Worm (Caenorhabditis elegans) whole organism, L2 larva: ENCODE measurements around the gene C50B8.5.

Experiments used
- C34F6.9 ChIP-seq: fragments of 150-350 bp; optimal IDR thresholded peaks from 2 replicates; lab custom pipeline; 2014; ENCODE audit warnings: missing biosample characterization, missing genetic modification characterization
- F13H6.1 ChIP-seq: sonication (generic microtip); optimal IDR thresholded peaks from 2 replicates; lab custom pipeline; 2016; ENCODE audit warnings: missing genetic modification characterization, missing compliant biosample characterization
- R02D3.7 ChIP-seq: fragments of 150-350 bp; optimal IDR thresholded peaks from 2 replicates; lab custom pipeline; 2014; ENCODE audit warnings: missing biosample characterization, missing genetic modification characterization
- Y55F3AM.14 ChIP-seq: fragments of 200-800 bp; sonication (Bioruptor generic); optimal IDR thresholded peaks from 2 replicates; lab custom pipeline; 2018; ENCODE audit warnings: mild to moderate bottlenecking, missing genetic modification characterization, missing compliant biosample characterization
- ZK546.5 ChIP-seq: sonication (generic microtip); optimal IDR thresholded peaks from 2 replicates; lab custom pipeline; 2017; ENCODE audit warnings: missing biosample characterization, missing genetic modification characterization
- alr-1 ChIP-seq: fragments of 150-350 bp; optimal IDR thresholded peaks from 2 replicates; lab custom pipeline; 2014; ENCODE audit warnings: missing biosample characterization, missing genetic modification characterization
- ama-1 ChIP-seq: fragments of 150-350 bp; optimal IDR thresholded peaks from 2 replicates; lab custom pipeline; 2018; ENCODE audit warnings: inconsistent platforms
- blmp-1 ChIP-seq: sonication (generic microtip); optimal IDR thresholded peaks from 2 replicates; lab custom pipeline; 2017; ENCODE audit warnings: missing genetic modification characterization, mild to moderate bottlenecking, missing compliant biosample characterization, antibody characterized with exemption, moderate library complexity; ENCODE audit not compliant: insufficient read depth
- ceh-16 ChIP-seq: fragments of 150-350 bp; optimal IDR thresholded peaks from 2 replicates; lab custom pipeline; 2014; ENCODE audit warnings: missing biosample characterization, missing genetic modification characterization
- ceh-82 ChIP-seq: fragments of 150-350 bp; optimal IDR thresholded peaks from 2 replicates; lab custom pipeline; 2014; ENCODE audit warnings: missing biosample characterization, missing genetic modification characterization
- crh-2 ChIP-seq: sonication (generic microtip); optimal IDR thresholded peaks from 2 replicates; lab custom pipeline; 2017; ENCODE audit warnings: missing biosample characterization, missing genetic modification characterization
- dmd-4 ChIP-seq: sonication (generic microtip); optimal IDR thresholded peaks from 2 replicates; lab custom pipeline; 2017; ENCODE audit warnings: missing biosample characterization, missing genetic modification characterization
- egl-27 ChIP-seq: sonication (generic microtip); optimal IDR thresholded peaks from 3 replicates; lab custom pipeline; 2017; ENCODE audit warnings: missing biosample characterization, missing genetic modification reagents, missing genetic modification characterization
- elt-3 ChIP-seq: sonication (generic microtip); optimal IDR thresholded peaks from 2 replicates; lab custom pipeline; 2017; ENCODE audit warnings: missing biosample characterization, missing genetic modification characterization
- fos-1 ChIP-seq: fragments of 150-350 bp; optimal IDR thresholded peaks from 2 replicates; lab custom pipeline; 2014; ENCODE audit warnings: missing biosample characterization, missing genetic modification characterization
- gmeb-1 ChIP-seq: fragments of 150-350 bp; optimal IDR thresholded peaks from 2 replicates; lab custom pipeline; 2014; ENCODE audit warnings: missing biosample characterization, missing genetic modification characterization
- lin-11 ChIP-seq: fragments of 150-350 bp; sonication (generic microtip); optimal IDR thresholded peaks from 2 replicates; lab custom pipeline; 2014; ENCODE audit warnings: missing biosample characterization, missing genetic modification characterization, inconsistent platforms, mixed read lengths
- lin-13 ChIP-seq: fragments of 150-350 bp; optimal IDR thresholded peaks from 2 replicates; lab custom pipeline; 2014; ENCODE audit warnings: missing biosample characterization, missing genetic modification reagents, missing genetic modification characterization
- lsy-2 ChIP-seq, 2 experiments: fragments of 150-350 bp in 1 of 2; sonication (generic microtip) in 1 of 2; optimal IDR thresholded peaks; 2 replicates each; lab custom pipeline; 2014 to 2017; ENCODE audit warnings: missing biosample characterization in 2 of 2, missing genetic modification characterization in 2 of 2
- mab-5 ChIP-seq: fragments of 150-350 bp; optimal IDR thresholded peaks from 2 replicates; lab custom pipeline; 2014; ENCODE audit warnings: missing biosample characterization, missing genetic modification characterization
- mbf-1 ChIP-seq: sonication (generic microtip); optimal IDR thresholded peaks from 2 replicates; lab custom pipeline; 2017; ENCODE audit warnings: missing biosample characterization, missing genetic modification characterization
- mdl-1 ChIP-seq, 2 experiments: fragments of 150-350 bp in 1 of 2; sonication (generic microtip) in 1 of 2; optimal IDR thresholded peaks; 2 replicates each; lab custom pipeline; 2017; ENCODE audit warnings: missing biosample characterization in 2 of 2, missing genetic modification characterization in 2 of 2
- nhr-10 ChIP-seq: sonication (generic microtip); optimal IDR thresholded peaks from 2 replicates; lab custom pipeline; 2017; ENCODE audit warnings: missing biosample characterization, missing genetic modification characterization
- nhr-12 ChIP-seq: fragments of 150-350 bp; optimal IDR thresholded peaks from 2 replicates; lab custom pipeline; 2014; ENCODE audit warnings: missing biosample characterization, missing genetic modification characterization
- nhr-129 ChIP-seq: fragments of 150-350 bp; optimal IDR thresholded peaks from 2 replicates; lab custom pipeline; 2014; ENCODE audit warnings: missing biosample characterization, missing genetic modification characterization
- nhr-21 ChIP-seq: fragments of 150-350 bp; optimal IDR thresholded peaks from 2 replicates; lab custom pipeline; 2014; ENCODE audit warnings: missing biosample characterization, missing genetic modification characterization
- nhr-23 ChIP-seq: fragments of 150-350 bp; optimal IDR thresholded peaks from 2 replicates; lab custom pipeline; 2014; ENCODE audit warnings: missing biosample characterization, missing genetic modification reagents, missing genetic modification characterization
- nhr-237 ChIP-seq: fragments of 150-350 bp; optimal IDR thresholded peaks from 2 replicates; lab custom pipeline; 2014; ENCODE audit warnings: missing biosample characterization, missing genetic modification characterization
- nhr-25 ChIP-seq: fragments of 150-350 bp; sonication (generic microtip); optimal IDR thresholded peaks from 3 replicates; lab custom pipeline; 2014; ENCODE audit warnings: missing biosample characterization, missing genetic modification characterization
- nhr-6 ChIP-seq: fragments of 150-350 bp; optimal IDR thresholded peaks from 2 replicates; lab custom pipeline; 2014; ENCODE audit warnings: missing biosample characterization, missing genetic modification characterization
- nhr-77 ChIP-seq: fragments of 150-350 bp; optimal IDR thresholded peaks from 2 replicates; lab custom pipeline; 2014; ENCODE audit warnings: missing biosample characterization, missing genetic modification characterization
- peb-1 ChIP-seq: fragments of 150-350 bp; optimal IDR thresholded peaks from 2 replicates; lab custom pipeline; 2014; ENCODE audit warnings: missing biosample characterization, missing genetic modification characterization
- sem-4 ChIP-seq: fragments of 150-350 bp; optimal IDR thresholded peaks from 2 replicates; lab custom pipeline; 2014; ENCODE audit warnings: missing biosample characterization, missing genetic modification reagents, missing genetic modification characterization
- skn-1 ChIP-seq: sonication (generic microtip); optimal IDR thresholded peaks from 2 replicates; lab custom pipeline; 2017; ENCODE audit warnings: missing biosample characterization, missing genetic modification characterization
- sma-3 ChIP-seq: sonication (generic microtip); optimal IDR thresholded peaks from 2 replicates; lab custom pipeline; 2016; ENCODE audit warnings: missing genetic modification reagents, missing genetic modification characterization, missing compliant biosample characterization
- sma-9 ChIP-seq, 2 experiments: fragments of 150-350 bp in 1 of 2; sonication (generic microtip) in 1 of 2; optimal IDR thresholded peaks; 2 replicates each; lab custom pipeline; 2014 to 2016; ENCODE audit warnings: missing genetic modification characterization in 2 of 2, mild to moderate bottlenecking in 1 of 2, missing biosample characterization in 1 of 2, missing compliant biosample characterization in 1 of 2, missing genetic modification reagents in 1 of 2, moderate library complexity in 1 of 2
- snpc-4 ChIP-seq: fragments of 150-350 bp; optimal IDR thresholded peaks from 2 replicates; lab custom pipeline; 2014; ENCODE audit warnings: missing biosample characterization, missing genetic modification characterization
- unc-39 ChIP-seq: fragments of 150-350 bp; optimal IDR thresholded peaks from 2 replicates; lab custom pipeline; 2014; ENCODE audit warnings: missing biosample characterization, missing genetic modification characterization
- unc-55 ChIP-seq: fragments of 150-350 bp; sonication (generic microtip); optimal IDR thresholded peaks from 3 replicates; lab custom pipeline; 2014; ENCODE audit warnings: missing biosample characterization, missing genetic modification reagents, missing genetic modification characterization
- unc-62 ChIP-seq: fragments of 150-350 bp; optimal IDR thresholded peaks from 2 replicates; lab custom pipeline; 2014; ENCODE audit warnings: missing biosample characterization, missing genetic modification reagents, missing genetic modification characterization
- zag-1 ChIP-seq: fragments of 150-350 bp; optimal IDR thresholded peaks from 2 replicates; lab custom pipeline; 2014; ENCODE audit warnings: missing biosample characterization, missing genetic modification characterization
- ztf-1 ChIP-seq: fragments of 200-800 bp; sonication (Bioruptor generic); conservative IDR thresholded peaks from 2 replicates; pipeline ENCODE4 v1.3.6; 2022; ENCODE audit warnings: missing genetic modification characterization, missing compliant biosample characterization
- ztf-11 ChIP-seq: sonication (generic microtip); optimal IDR thresholded peaks from 2 replicates; lab custom pipeline; 2017; ENCODE audit warnings: missing biosample characterization, missing genetic modification characterization

C50B8.5 gene

ce11 chrV:13559978-13560377 lies 20.8 kb upstream of the C50B8.5 start, which contains the start of gene C56A3.8:
Gene C56A3.8, plus strand, starts transcription at chrV:13560278.
- TF ChIP-seq lin-11 (tag; lab: Kevin White, UChicago), result no peak
- no peak for TF ChIP-seq Y55F3AM.14 (GFP tag; lab: Kevin White, UChicago)
- no peak for TF ChIP-seq ceh-82 (tag; lab: Kevin White, UChicago)
- no peak for TF ChIP-seq sem-4
- TF ChIP-seq elt-3, result no peak
- no peak for TF ChIP-seq mbf-1 (tag; lab: Kevin White, UChicago)
- TF ChIP-seq unc-62 (GFP tag; lab: Kevin White, UChicago), result no peak
- no peak for TF ChIP-seq nhr-23
- no peak for TF ChIP-seq sma-9 (GFP tag; optimal IDR thresholded peaks at IDR 0.05; lab: Kevin White, UChicago)
- TF ChIP-seq sma-9 (tag; optimal IDR thresholded peaks at IDR 0.05; lab: Kevin White, UChicago), result no peak
- TF ChIP-seq nhr-77 (tag; lab: Kevin White, UChicago), result no peak
- TF ChIP-seq C34F6.9, result no peak
- TF ChIP-seq dmd-4 (tag; lab: Kevin White, UChicago), result no peak
- TF ChIP-seq, all 48 proteins: peak for 0

- TF ChIP-seq sma-3 (GFP tag; lab: Kevin White, UChicago), result no peak
- TF ChIP-seq nhr-12 (tag; lab: Kevin White, UChicago), result no peak
- no peak for TF ChIP-seq mab-5 (tag; lab: Kevin White, UChicago)
Observed at ce11 chrV:13562748-13563147, 18.0 kb upstream of the C50B8.5 start.

ce11 chrV:13563841-13564240 lies 16.9 kb upstream of the C50B8.5 start, which contains the start of gene grl-17:
Gene grl-17, minus strand, starts transcription at chrV:13563941.
- TF ChIP-seq unc-55 (GFP tag; lab: Kevin White, UChicago), result no peak
- TF ChIP-seq nhr-12 (tag; lab: Kevin White, UChicago), result no peak
- no peak for TF ChIP-seq lin-13 (GFP tag; lab: Kevin White, UChicago)
- TF ChIP-seq sem-4, result no peak
- TF ChIP-seq mbf-1 (tag; lab: Kevin White, UChicago), result no peak
- TF ChIP-seq F13H6.1 (tag; lab: Kevin White, UChicago), result no peak
- TF ChIP-seq snpc-4 (tag; lab: Kevin White, UChicago), result no peak
- TF ChIP-seq ZK546.5 (tag; lab: Kevin White, UChicago), result no peak
- TF ChIP-seq zag-1 (tag; lab: Kevin White, UChicago), result no peak
- no peak for TF ChIP-seq ztf-11 (tag; lab: Kevin White, UChicago)
- TF ChIP-seq lin-11 (tag; lab: Kevin White, UChicago), result no peak
- TF ChIP-seq nhr-129 (tag; lab: Kevin White, UChicago), result no peak
- no peak for TF ChIP-seq nhr-25 (tag; lab: Kevin White, UChicago)
- TF ChIP-seq crh-2 (tag; lab: Kevin White, UChicago), result no peak
- TF ChIP-seq skn-1 (tag; lab: Kevin White, UChicago), result no peak
- TF ChIP-seq R02D3.7 (tag; lab: Kevin White, UChicago), result no peak

DNA sequence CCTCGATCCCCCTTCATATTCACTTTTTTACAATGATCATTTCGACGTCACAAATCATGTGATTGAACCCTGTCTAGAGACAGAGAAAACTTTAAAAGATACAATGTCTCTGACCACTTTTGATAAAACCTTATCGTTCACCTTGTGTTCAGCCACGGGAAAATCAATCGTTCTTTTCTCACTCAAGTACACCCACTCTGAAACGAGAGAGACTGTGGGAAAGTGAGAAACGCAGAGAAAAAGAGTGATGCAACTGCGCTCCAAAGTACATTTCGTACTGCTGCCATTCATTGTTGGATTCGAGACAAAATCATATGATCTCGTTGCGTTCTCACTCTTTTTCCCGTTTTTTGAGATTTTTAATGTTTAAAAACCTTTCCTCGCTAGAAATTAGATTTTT lies 15.6 kb upstream of the C50B8.5 start:
- TF ChIP-seq nhr-12 (tag; lab: Kevin White, UChicago), result no peak
- no peak for TF ChIP-seq peb-1 (tag; lab: Kevin White, UChicago)
- TF ChIP-seq C34F6.9, result peak; percentile 98
- no peak for TF ChIP-seq Y55F3AM.14 (GFP tag; lab: Kevin White, UChicago)
- TF ChIP-seq alr-1, result no peak
- TF ChIP-seq nhr-129 (tag; lab: Kevin White, UChicago), result peak; percentile 98
- TF ChIP-seq nhr-6 (tag; lab: Kevin White, UChicago), result no peak
- no peak for TF ChIP-seq skn-1 (tag; lab: Kevin White, UChicago)
- TF ChIP-seq nhr-25 (tag; lab: Kevin White, UChicago), result peak; percentile 94
- no peak for TF ChIP-seq ztf-1
- peak; percentile 61 for TF ChIP-seq sem-4
- TF ChIP-seq R02D3.7 (tag; lab: Kevin White, UChicago), result no peak
- peak; percentile 68 for TF ChIP-seq lin-13 (GFP tag; lab: Kevin White, UChicago)
- no peak for TF ChIP-seq lin-11 (tag; lab: Kevin White, UChicago)
- peak; percentile 85 for TF ChIP-seq unc-55 (GFP tag; lab: Kevin White, UChicago)
- no peak for TF ChIP-seq unc-39 (tag; lab: Kevin White, UChicago)
- peak; percentile 22 for TF ChIP-seq ceh-82 (tag; lab: Kevin White, UChicago)
- TF ChIP-seq sma-9 (GFP tag; optimal IDR thresholded peaks at IDR 0.05; lab: Kevin White, UChicago), result peak; percentile 89
- no peak for TF ChIP-seq sma-9 (tag; optimal IDR thresholded peaks at IDR 0.05; lab: Kevin White, UChicago)
- peak; percentile 47 to 91 for TF ChIP-seq lsy-2 (tag; optimal IDR thresholded peaks at IDR 0.05; lab: Kevin White, UChicago)
- TF ChIP-seq elt-3, result no peak
- TF ChIP-seq nhr-237 (tag; lab: Kevin White, UChicago), result no peak
- TF ChIP-seq blmp-1 (tag; lab: Kevin White, UChicago), result peak; percentile 75
- TF ChIP-seq nhr-21 (tag; lab: Kevin White, UChicago), result peak; percentile 96
- TF ChIP-seq ama-1 (lab: Kevin White, UChicago), result peak; percentile 76
- TF ChIP-seq sma-3 (GFP tag; lab: Kevin White, UChicago), result peak; percentile 95
- TF ChIP-seq nhr-10, result no peak
- TF ChIP-seq zag-1 (tag; lab: Kevin White, UChicago), result peak; percentile 56
- TF ChIP-seq fos-1 (tag; lab: Kevin White, UChicago), result peak; percentile 88
- no peak for TF ChIP-seq unc-62 (GFP tag; lab: Kevin White, UChicago)
- TF ChIP-seq dmd-4 (tag; lab: Kevin White, UChicago), result no peak
- peak; percentile 4 for TF ChIP-seq egl-27 (tag; lab: Kevin White, UChicago)
- peak; percentile 88 for TF ChIP-seq gmeb-1 (tag; lab: Kevin White, UChicago)
- no peak for TF ChIP-seq ceh-16
- TF ChIP-seq ZK546.5 (tag; lab: Kevin White, UChicago), result no peak
- peak in 1 of 2 experiments; percentile 65 for TF ChIP-seq mdl-1 (tag; optimal IDR thresholded peaks at IDR 0.05; lab: Kevin White, UChicago)
- no peak for TF ChIP-seq nhr-77 (tag; lab: Kevin White, UChicago)
- peak; percentile 87 for TF ChIP-seq F13H6.1 (tag; lab: Kevin White, UChicago)
- no peak for TF ChIP-seq mbf-1 (tag; lab: Kevin White, UChicago)
